Fruit fly (Drosophila melanogaster): ENCODE measurements around the gene Drak.
A peak's percentile ranks its signal among the peaks of the same experiment; 100 is the strongest.

Gene Drak

dm6 chrX:11576540-11576939 is 83.6 kb downstream of the Drak start, which contains the start of gene CG11695 (continued):
- TF ChIP-seq D19B (GFP tag; optimal IDR thresholded peaks at IDR 0.05) = no peak
- 0 out of 2 replicates have a peak, but pooled peaks have one; percentile 7 for TF ChIP-seq ap (GFP tag; IDR thresholded peaks at IDR 0.05)
- TF ChIP-seq CG9932 (GFP tag; IDR thresholded peaks at IDR 0.05) = peak; percentile 80
- peak; percentile 81 for TF ChIP-seq CG15514 (GFP tag; optimal IDR thresholded peaks at IDR 0.05)
- TF ChIP-seq CG32532 (GFP tag; IDR thresholded peaks at IDR 0.05) = peak; percentile 76
- peak; percentile 73 for TF ChIP-seq CG10267 (tag; optimal IDR thresholded peaks at IDR 0.05)
- TF ChIP-seq Drgx (GFP tag; IDR thresholded peaks at IDR 0.05) = peak; percentile 49; the same call in 1 of the 2 replicates
- no peak for TF ChIP-seq her (GFP tag; optimal IDR thresholded peaks at IDR 0.05)
- peak; percentile 45; the same call in 1 of the 2 replicates for TF ChIP-seq peb (GFP tag; IDR thresholded peaks at IDR 0.05)
- TF ChIP-seq nerfin-1 (tag; optimal IDR thresholded peaks at IDR 0.05) = peak; percentile 62
- peak; percentile 22 for TF ChIP-seq CG18764 (GFP tag; optimal IDR thresholded peaks at IDR 0.05)
- TF ChIP-seq CG6689 (GFP tag; IDR thresholded peaks at IDR 0.05) = peak; percentile 72
- no peak for TF ChIP-seq TFAM (GFP tag; optimal IDR thresholded peaks at IDR 0.05)
- TF ChIP-seq CkIIα-i1 (GFP tag; IDR thresholded peaks at IDR 0.05) = no peak
- TF ChIP-seq CG9817 (tag; optimal IDR thresholded peaks at IDR 0.05) = peak; percentile 81
- TF ChIP-seq CG5245 (GFP tag; optimal IDR thresholded peaks at IDR 0.05) = peak; percentile 30
- TF ChIP-seq CG13287 (GFP tag; IDR thresholded peaks at IDR 0.05; ENCODE audit: partially characterized antibody) = peak; percentile 30; the same call in 1 of the 2 replicates
- TF ChIP-seq ewg (GFP tag; optimal IDR thresholded peaks at IDR 0.05) = peak; percentile 18
- no peak for TF ChIP-seq Gsc (GFP tag; IDR thresholded peaks at IDR 0.05)
- peak; percentile 46 for TF ChIP-seq Rx (GFP tag; IDR thresholded peaks at IDR 0.05)
- TF ChIP-seq CG12219 (GFP tag; optimal IDR thresholded peaks at IDR 0.05) = no peak
- TF ChIP-seq MBD-R2 (GFP tag; IDR thresholded peaks at IDR 0.05) = peak; percentile 94
- peak; percentile 70 for TF ChIP-seq CG14014 (GFP tag; IDR thresholded peaks at IDR 0.05)
- TF ChIP-seq tin (GFP tag; optimal IDR thresholded peaks at IDR 0.05) = peak; percentile 50
- TF ChIP-seq CG2116 (GFP tag; optimal IDR thresholded peaks at IDR 0.05) = peak; percentile 42
- no peak for TF ChIP-seq Neu2 (GFP tag; optimal IDR thresholded peaks at IDR 0.05; ENCODE audit: borderline replicate concordance)
- no peak for TF ChIP-seq Doc3 (GFP tag; IDR thresholded peaks at IDR 0.05; ENCODE audit: partially characterized antibody)
- TF ChIP-seq GATAe (GFP tag; conservative IDR thresholded peaks at IDR 0.05) = no peak
- TF ChIP-seq CG30403 (GFP tag; optimal IDR thresholded peaks at IDR 0.05) = peak; percentile 73
- peak; percentile 73 for TF ChIP-seq CG7839 (tag; optimal IDR thresholded peaks at IDR 0.05)
- TF ChIP-seq ems (GFP tag; optimal IDR thresholded peaks at IDR 0.05) = peak; percentile 25
- peak; percentile 56 for TF ChIP-seq CG12942 (GFP tag; optimal IDR thresholded peaks at IDR 0.05)
- peak; percentile 55 for TF ChIP-seq CG13624 (GFP tag; optimal IDR thresholded peaks at IDR 0.05)
- TF ChIP-seq CG4854 (GFP tag; optimal IDR thresholded peaks at IDR 0.05) = no peak
- TF ChIP-seq B-H1 (GFP tag; IDR thresholded peaks at IDR 0.05) = peak; percentile 45; the same call in 2 of the 3 replicates
- peak; percentile 39 for TF ChIP-seq CG16815 (GFP tag; optimal IDR thresholded peaks at IDR 0.05)
- no peak for TF ChIP-seq Bgb (GFP tag; IDR thresholded peaks at IDR 0.05; ENCODE audit: partially characterized antibody)
- TF ChIP-seq CG34376 (GFP tag; optimal IDR thresholded peaks at IDR 0.05) = peak; percentile 58
- no peak for TF ChIP-seq pfk (GFP tag; optimal IDR thresholded peaks at IDR 0.05)
- no peak for TF ChIP-seq ab (GFP tag; optimal IDR thresholded peaks at IDR 0.05)
- no peak for TF ChIP-seq ac (GFP tag; optimal IDR thresholded peaks at IDR 0.05)
- TF ChIP-seq Nf-YA (GFP tag; IDR thresholded peaks at IDR 0.05) = no peak
- peak; percentile 47 for TF ChIP-seq Fer2 (tag; optimal IDR thresholded peaks at IDR 0.05)
- peak; percentile 26 for TF ChIP-seq Nf-YB (GFP tag; optimal IDR thresholded peaks at IDR 0.05)
- TF ChIP-seq seq (GFP tag; IDR thresholded peaks at IDR 0.05) = no peak
- no peak for TF ChIP-seq fru (optimal IDR thresholded peaks at IDR 0.05)
- TF ChIP-seq CG13424 (tag; optimal IDR thresholded peaks at IDR 0.05) = peak; percentile 78
- 0 out of 2 replicates have a peak, but pooled peaks have one; percentile 32 for TF ChIP-seq Awh (GFP tag; IDR thresholded peaks at IDR 0.05)
- TF ChIP-seq CG7963 (GFP tag; IDR thresholded peaks at IDR 0.05; ENCODE audit: partially characterized antibody) = no peak
- TF ChIP-seq CG2199 (GFP tag; IDR thresholded peaks at IDR 0.05) = no peak
- no peak for TF ChIP-seq CG13123 (GFP tag; optimal IDR thresholded peaks at IDR 0.05)

Data from whole organism, embryonic.